Worm (Caenorhabditis elegans) whole organism, L2 larva: ENCODE results near the gene twk-43.

Experiments used
- alr-1 ChIP-seq: fragments of 150-350 bp; optimal IDR thresholded peaks from 2 replicates; lab custom pipeline; 2014; ENCODE audit warnings: missing biosample characterization, missing genetic modification characterization
- elt-1 ChIP-seq: fragments of 150-350 bp; optimal IDR thresholded peaks from 2 replicates; lab custom pipeline; 2014; ENCODE audit warnings: missing biosample characterization, missing genetic modification characterization
- lin-13 ChIP-seq: fragments of 150-350 bp; optimal IDR thresholded peaks from 2 replicates; lab custom pipeline; 2014; ENCODE audit warnings: missing biosample characterization, missing genetic modification reagents, missing genetic modification characterization
- lin-39 ChIP-seq: fragments of 150-350 bp; optimal IDR thresholded peaks from 2 replicates; lab custom pipeline; 2014; ENCODE audit warnings: missing biosample characterization, missing genetic modification reagents, missing genetic modification characterization
- ztf-11 ChIP-seq: sonication (generic microtip); optimal IDR thresholded peaks from 2 replicates; lab custom pipeline; 2017; ENCODE audit warnings: missing biosample characterization, missing genetic modification characterization

ce11 chrV:13377130-13377529, 31.1 kb downstream of the twk-43 start:
- no peak for TF ChIP-seq ztf-11
- TF ChIP-seq alr-1 (tag; lab: Kevin White, UChicago), result no peak
- no peak for TF ChIP-seq elt-1
- no peak for TF ChIP-seq lin-13 (GFP tag; lab: Kevin White, UChicago)
- no peak for TF ChIP-seq lin-39 (tag; lab: Kevin White, UChicago)
